Fruit fly (Drosophila melanogaster) whole organism, prepupa: ENCODE data around the gene Lcp65Ag2.
"Not testable (repeated sequence)": the region's sequence is repeated elsewhere in the genome, so short reads cannot be mapped to it uniquely, and the experiment has no call there.

Experiments used
- Blimp-1 ChIP-seq: fragments of 200-800 bp; sonication (Bioruptor generic); optimal IDR thresholded peaks from 3 replicates; lab custom pipeline; 2017; ENCODE audit warnings: missing biosample characterization, missing genetic modification characterization, mild to moderate bottlenecking, moderate library complexity, missing genetic modification reagents
- CG10631 ChIP-seq: fragments of 200-800 bp; sonication (Bioruptor generic); optimal IDR thresholded peaks from 2 replicates; lab custom pipeline; 2016; ENCODE audit warnings: missing biosample characterization, missing genetic modification characterization
- CG11294 ChIP-seq: fragments of 200-800 bp; sonication (Bioruptor generic); IDR thresholded peaks from 2 replicates; pipeline ENCODE4 v1.3.6; 2022; ENCODE audit warnings: missing biosample characterization, missing genetic modification characterization
- CG11902 ChIP-seq: fragments of 200-800 bp; sonication (Bioruptor generic); optimal IDR thresholded peaks from 3 replicates; lab custom pipeline; 2016; ENCODE audit warnings: missing biosample characterization, missing genetic modification characterization
- CG16779 ChIP-seq: fragments of 200-800 bp; sonication (Bioruptor generic); optimal IDR thresholded peaks from 3 replicates; lab custom pipeline; 2017; ENCODE audit warnings: missing biosample characterization, mild to moderate bottlenecking, missing genetic modification characterization
- CG32006 ChIP-seq: fragments of 200-800 bp; sonication (Bioruptor generic); optimal IDR thresholded peaks from 3 replicates; lab custom pipeline; 2017; ENCODE audit warnings: missing biosample characterization, mild to moderate bottlenecking, missing genetic modification characterization
- CG34406 ChIP-seq: fragments of 200-800 bp; sonication (Bioruptor generic); optimal IDR thresholded peaks from 3 replicates; lab custom pipeline; 2016; ENCODE audit warnings: missing biosample characterization, missing genetic modification characterization
- CG3919 ChIP-seq: fragments of 200-800 bp; sonication (Bioruptor generic); optimal IDR thresholded peaks from 3 replicates; lab custom pipeline; 2016; ENCODE audit warnings: missing biosample characterization, missing genetic modification characterization
- CG6163 ChIP-seq: fragments of 200-800 bp; sonication (Bioruptor generic); IDR thresholded peaks from 3 replicates; pipeline ENCODE4 v1.3.6; 2022; ENCODE audit warnings: missing biosample characterization, missing genetic modification characterization
- CG6792 ChIP-seq: fragments of 200-800 bp; sonication (Bioruptor generic); optimal IDR thresholded peaks from 3 replicates; lab custom pipeline; 2016; ENCODE audit warnings: missing biosample characterization, missing genetic modification characterization
- CG6808 ChIP-seq: fragments of 200-800 bp; sonication (Bioruptor generic); optimal IDR thresholded peaks from 3 replicates; lab custom pipeline; 2017; ENCODE audit warnings: missing biosample characterization, missing genetic modification characterization, mild to moderate bottlenecking, moderate library complexity, missing genetic modification reagents
- CG8632 ChIP-seq: fragments of 200-800 bp; sonication (Bioruptor generic); optimal IDR thresholded peaks from 3 replicates; lab custom pipeline; 2016; ENCODE audit warnings: missing biosample characterization, missing genetic modification characterization
- CG9139 ChIP-seq: fragments of 200-800 bp; sonication (Bioruptor generic); optimal IDR thresholded peaks from 3 replicates; lab custom pipeline; 2017; ENCODE audit warnings: missing biosample characterization, mild to moderate bottlenecking, missing genetic modification characterization
- Eip78C ChIP-seq: fragments of 200-800 bp; sonication (Bioruptor generic); peaks from one replicate; lab custom pipeline; 2016; ENCODE audit warnings: missing biosample characterization, missing genetic modification characterization
- Ets21C ChIP-seq: fragments of 200-800 bp; sonication (Bioruptor generic); optimal IDR thresholded peaks from 3 replicates; lab custom pipeline; 2016; ENCODE audit warnings: missing biosample characterization, missing genetic modification characterization
- Ets96B ChIP-seq: fragments of 200-800 bp; optimal IDR thresholded peaks from 2 replicates; lab custom pipeline; 2019; ENCODE audit warnings: missing biosample characterization, mild to moderate bottlenecking, missing genetic modification characterization, moderate library complexity
- Smox ChIP-seq: fragments of 200-800 bp; sonication (Bioruptor generic); optimal IDR thresholded peaks from 3 replicates; lab custom pipeline; 2016; ENCODE audit warnings: missing biosample characterization, missing genetic modification characterization
- achi ChIP-seq: fragments of 200-800 bp; sonication (Bioruptor generic); optimal IDR thresholded peaks from 3 replicates; lab custom pipeline; 2016; ENCODE audit warnings: missing biosample characterization, missing genetic modification characterization
- acj6 ChIP-seq: fragments of 200-800 bp; sonication (Bioruptor generic); optimal IDR thresholded peaks from 3 replicates; lab custom pipeline; 2016; ENCODE audit warnings: missing biosample characterization, missing genetic modification characterization
- dsx ChIP-seq: fragments of 200-800 bp; optimal IDR thresholded peaks from 3 replicates; lab custom pipeline; 2019; ENCODE audit warnings: missing biosample characterization, mild to moderate bottlenecking, missing genetic modification characterization, moderate library complexity; ENCODE audit not compliant: poor library complexity, severe bottlenecking
- eg ChIP-seq: fragments of 200-800 bp; sonication (Bioruptor generic); IDR thresholded peaks from 3 replicates; pipeline ENCODE4 v1.3.6; 2022; ENCODE audit warnings: missing biosample characterization, missing genetic modification characterization
- esn ChIP-seq: fragments of 200-800 bp; sonication (Bioruptor generic); optimal IDR thresholded peaks from 2 replicates; lab custom pipeline; 2016; ENCODE audit warnings: missing biosample characterization, mild to moderate bottlenecking, missing genetic modification characterization, moderate library complexity
- fd59A ChIP-seq: fragments of 200-800 bp; sonication (Bioruptor generic); optimal IDR thresholded peaks from 2 replicates; lab custom pipeline; 2017; ENCODE audit warnings: missing biosample characterization, mild to moderate bottlenecking, missing genetic modification characterization, missing genetic modification reagents
- lz ChIP-seq: fragments of 200-800 bp; sonication (Bioruptor generic); optimal IDR thresholded peaks from 3 replicates; lab custom pipeline; 2016; ENCODE audit warnings: missing biosample characterization, missing genetic modification characterization
- ss ChIP-seq, 2 experiments: fragments of 200-800 bp; sonication (Bioruptor generic); optimal IDR thresholded peaks; 2 replicates in 1 of 2; 3 replicates in 1 of 2; lab custom pipeline; 2017 to 2018; ENCODE audit warnings: mild to moderate bottlenecking in 2 of 2, missing biosample characterization in 2 of 2, missing genetic modification characterization in 2 of 2, moderate library complexity in 1 of 2
- svp ChIP-seq: fragments of 200-800 bp; sonication (Bioruptor generic); peaks from one replicate; lab custom pipeline; 2016; ENCODE audit warnings: missing biosample characterization, missing genetic modification characterization
- topi ChIP-seq: fragments of 200-800 bp; sonication (Bioruptor generic); optimal IDR thresholded peaks from 3 replicates; lab custom pipeline; 2016; ENCODE audit warnings: missing biosample characterization, missing genetic modification characterization
- vri ChIP-seq: fragments of 200-800 bp; sonication (Bioruptor generic); optimal IDR thresholded peaks from 3 replicates; lab custom pipeline; 2016; ENCODE audit warnings: missing biosample characterization, mild to moderate bottlenecking, missing genetic modification characterization

Lcp65Ag2 gene

DNA sequence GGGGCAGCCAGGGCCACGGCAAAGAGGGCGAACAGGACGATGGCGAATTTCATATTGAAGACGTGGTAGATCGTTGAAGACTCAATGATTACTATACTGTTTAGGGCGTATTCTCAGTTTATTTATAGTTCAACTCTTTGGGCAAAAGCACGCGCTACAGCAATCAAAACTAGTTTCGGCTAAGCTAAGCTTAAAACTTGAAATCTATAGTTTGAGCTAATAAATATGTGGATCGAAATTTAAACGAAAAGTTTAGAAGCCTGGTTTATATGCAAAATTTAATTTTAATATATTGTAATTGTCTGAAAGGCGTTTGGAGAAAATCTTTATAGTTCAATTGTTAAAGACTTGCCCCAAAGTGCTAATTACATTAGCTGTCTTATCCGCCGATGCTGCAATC lies 14.5 kb upstream of the Lcp65Ag2 start, which contains the start of gene Cpr65Ax1:
TSS of gene Cpr65Ax1 (minus strand) at position 101 of the 400 bp plus-strand sequence.
- not testable (repeated sequence) for TF ChIP-seq esn; fd59A (GFP tag; lab: Kevin White, UChicago); CG11294

DNA sequence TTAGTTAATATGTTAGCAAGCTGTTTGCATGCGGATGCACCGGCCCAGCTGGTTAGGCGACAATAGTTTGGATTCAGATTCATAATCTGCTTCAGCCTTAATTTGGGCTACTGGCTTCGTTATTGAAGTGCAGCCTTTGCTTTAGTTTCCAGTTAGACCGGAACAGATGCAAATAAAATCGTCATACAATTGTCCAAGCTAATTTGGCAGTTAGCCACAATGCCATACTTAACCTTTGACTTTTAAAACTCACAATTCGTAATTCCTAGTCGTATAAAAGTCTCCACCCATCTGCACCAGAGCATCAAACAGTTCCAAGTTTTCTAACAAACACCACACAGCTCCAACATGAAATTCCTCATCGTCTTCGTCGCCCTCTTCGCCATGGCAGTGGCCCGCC lies 13.0 kb upstream of the Lcp65Ag2 start, which contains the start of gene Lcp65Ab2:
TSS of gene Lcp65Ab2 (plus strand) at position 301 of the 400 bp plus-strand sequence.
- TF ChIP-seq CG32006 (GFP tag; lab: Kevin White, UChicago); Ets96B (tag; lab: Kevin White, UChicago); CG10631 (GFP tag; lab: Kevin White, UChicago): not testable (repeated sequence)

dm6 chr3L:6144769-6145220 lies 11.4 kb upstream of the Lcp65Ag2 start, which contains the start of gene Lcp65Ac:
Gene Lcp65Ac, plus strand, starts transcription at chr3L:6144819.
- TF ChIP-seq fd59A (GFP tag; lab: Kevin White, UChicago) (no peak), acj6 (GFP tag; lab: Kevin White, UChicago) (no peak), CG16779 (tag; lab: Kevin White, UChicago) (no peak), topi (no peak), lz (GFP tag; lab: Kevin White, UChicago) (no peak), Ets96B (tag; lab: Kevin White, UChicago) (no peak)

dm6 chr3L:6143188-6143755 lies 9.9 kb upstream of the Lcp65Ag2 start, which contains the start of gene Lcp65Ad:
Gene Lcp65Ad, plus strand, starts transcription at chr3L:6143395.
- TF ChIP-seq CG9139 (GFP tag; lab: Kevin White, UChicago) (no peak), CG6808 (peak; percentile 14), CG8632 (GFP tag; lab: Kevin White, UChicago) (no peak), CG16779 (tag; lab: Kevin White, UChicago) (no peak), CG11294 (no peak), Smox (GFP tag; lab: Kevin White, UChicago) (no peak), achi (no peak), ss (GFP tag; optimal IDR thresholded peaks at IDR 0.05; lab: Kevin White, UChicago) (peak; percentile 31 to 63), Blimp-1 (GFP tag; lab: Kevin White, UChicago) (peak; percentile 84), CG3919 (GFP tag; lab: Kevin White, UChicago) (no peak), Eip78C (GFP tag; lab: Kevin White, UChicago) (peak; percentile 58)

DNA sequence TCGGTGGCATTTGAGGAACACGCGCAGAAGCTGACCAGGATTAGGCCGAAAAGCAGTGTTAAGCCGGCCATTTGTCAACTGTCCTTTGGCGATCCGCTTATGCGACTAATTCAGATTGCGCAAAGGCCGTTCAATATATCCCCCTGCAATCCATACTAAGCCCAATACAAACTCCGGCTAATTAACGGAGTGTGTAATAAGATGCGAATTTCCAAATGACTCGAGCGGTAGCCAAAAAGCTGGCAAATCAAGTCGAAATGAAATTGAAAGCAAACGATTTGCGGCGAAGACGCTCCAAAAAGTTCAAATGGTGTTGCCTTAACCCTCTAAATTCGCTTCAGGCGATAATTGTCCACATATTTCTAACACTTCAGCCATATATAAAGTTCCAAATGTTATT lies 8.9 kb upstream of the Lcp65Ag2 start, which contains the start of gene Cpr65Aw:
TSS of gene Cpr65Aw (minus strand) at position 101 of the 400 bp plus-strand sequence.
- TF ChIP-seq CG10631 (GFP tag; lab: Kevin White, UChicago) (no peak), CG9139 (GFP tag; lab: Kevin White, UChicago) (no peak), CG34406 (GFP tag; lab: Kevin White, UChicago) (no peak), svp (no peak), esn (no peak)

DNA sequence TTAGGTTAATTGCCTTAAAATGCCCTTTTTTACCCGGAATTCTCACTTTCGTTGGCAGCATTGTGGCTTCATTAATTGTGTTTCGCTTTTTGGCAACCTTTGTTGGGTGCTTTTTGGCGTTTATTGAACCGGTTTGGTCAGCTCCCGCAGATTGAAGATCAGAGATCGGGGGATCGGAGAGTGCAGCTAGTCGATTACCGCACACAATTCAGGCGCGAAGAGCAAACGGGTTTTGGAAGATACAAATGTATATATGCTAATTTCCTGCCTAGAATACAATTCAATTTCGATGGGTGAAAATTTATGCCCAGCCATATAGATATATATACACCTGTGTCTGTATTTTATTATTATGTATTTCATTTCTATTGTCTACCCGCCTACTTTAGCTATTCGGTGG lies 8.1 kb upstream of the Lcp65Ag2 start:
- TF ChIP-seq eg (GFP tag; lab: Robert Waterston, UW) (no peak), CG11902 (no peak), Blimp-1 (GFP tag; lab: Kevin White, UChicago) (peak; percentile 92), dsx (GFP tag; lab: Kevin White, UChicago) (no peak), CG6792 (GFP tag; lab: Kevin White, UChicago) (no peak), Ets21C (GFP tag; lab: Kevin White, UChicago) (no peak), vri (GFP tag; lab: Kevin White, UChicago) (peak; percentile 90), CG6163 (GFP tag; lab: Robert Waterston, UW) (no peak)
